Worm (Caenorhabditis elegans) whole organism, L3 larva: ENCODE data around the gene rsf-1.

Experiments
- R02D3.7 ChIP-seq: fragments of 150-350 bp; optimal IDR thresholded peaks from 2 replicates; lab custom pipeline; 2014; ENCODE audit warnings: missing biosample characterization, missing genetic modification characterization
- ZK546.5 ChIP-seq: sonication (generic microtip); optimal IDR thresholded peaks from 2 replicates; lab custom pipeline; 2017; ENCODE audit warnings: missing biosample characterization, missing genetic modification characterization
- aly-2 ChIP-seq: fragments of 150-350 bp; optimal IDR thresholded peaks from 2 replicates; lab custom pipeline; 2014; ENCODE audit warnings: missing biosample characterization, missing genetic modification characterization
- ama-1 ChIP-seq: fragments of 150-350 bp; optimal IDR thresholded peaks from 2 replicates; lab custom pipeline; 2018
- ceh-28 ChIP-seq: fragments of 150-350 bp; optimal IDR thresholded peaks from 2 replicates; lab custom pipeline; 2014; ENCODE audit warnings: missing biosample characterization, missing genetic modification reagents, missing genetic modification characterization
- ceh-82 ChIP-seq: fragments of 150-350 bp; optimal IDR thresholded peaks from 2 replicates; lab custom pipeline; 2014; ENCODE audit warnings: missing biosample characterization, missing genetic modification characterization
- daf-12 ChIP-seq: fragments of 150-350 bp; optimal IDR thresholded peaks from 2 replicates; lab custom pipeline; 2014; ENCODE audit warnings: missing biosample characterization, missing genetic modification reagents, missing genetic modification characterization
- egl-5 ChIP-seq: fragments of 150-350 bp; optimal IDR thresholded peaks from 2 replicates; lab custom pipeline; 2017; ENCODE audit warnings: missing biosample characterization, missing genetic modification reagents, missing genetic modification characterization, inconsistent platforms
- elt-2 ChIP-seq: sonication (generic microtip); optimal IDR thresholded peaks from 2 replicates; lab custom pipeline; 2016; ENCODE audit warnings: missing genetic modification reagents, mild to moderate bottlenecking, missing genetic modification characterization, missing compliant biosample characterization
- elt-3 ChIP-seq, 3 experiments: fragments of 150-350 bp in 1 of 3; sonication (generic microtip) in 2 of 3; optimal IDR thresholded peaks; 2 replicates in 2 of 3; 4 replicates in 1 of 3; lab custom pipeline; 2014 to 2017; ENCODE audit warnings: missing biosample characterization in 3 of 3, missing genetic modification characterization in 3 of 3
- eor-1 ChIP-seq, 2 experiments: fragments of 150-350 bp; optimal IDR thresholded peaks; 2 replicates each; lab custom pipeline; 2014 to 2018; ENCODE audit warnings: missing biosample characterization in 2 of 2, missing genetic modification characterization in 2 of 2
- fkh-10 ChIP-seq: sonication (generic microtip); optimal IDR thresholded peaks from 2 replicates; lab custom pipeline; 2017; ENCODE audit warnings: missing biosample characterization, missing genetic modification reagents, missing genetic modification characterization
- fkh-2 ChIP-seq: fragments of 150-350 bp; optimal IDR thresholded peaks from 2 replicates; lab custom pipeline; 2014; ENCODE audit warnings: missing biosample characterization, missing genetic modification reagents, missing genetic modification characterization
- fos-1 ChIP-seq: fragments of 150-350 bp; optimal IDR thresholded peaks from 2 replicates; lab custom pipeline; 2014; ENCODE audit warnings: missing biosample characterization, missing genetic modification characterization
- hmg-11 ChIP-seq: sonication (generic microtip); optimal IDR thresholded peaks from 2 replicates; lab custom pipeline; 2016; ENCODE audit warnings: missing genetic modification characterization, missing compliant biosample characterization
- jun-1 ChIP-seq: fragments of 150-350 bp; optimal IDR thresholded peaks from 2 replicates; lab custom pipeline; 2014; ENCODE audit warnings: missing biosample characterization, missing genetic modification reagents, missing genetic modification characterization
- lin-39 ChIP-seq: fragments of 150-350 bp; optimal IDR thresholded peaks from 2 replicates; lab custom pipeline; 2018; ENCODE audit warnings: missing biosample characterization, missing genetic modification reagents, missing genetic modification characterization
- lsy-12 ChIP-seq: sonication (generic microtip); optimal IDR thresholded peaks from 2 replicates; lab custom pipeline; 2016; ENCODE audit warnings: mild to moderate bottlenecking, missing genetic modification characterization, missing compliant biosample characterization
- mdl-1 ChIP-seq: fragments of 150-350 bp; optimal IDR thresholded peaks from 2 replicates; lab custom pipeline; 2014; ENCODE audit warnings: missing biosample characterization, missing genetic modification characterization
- mml-1 ChIP-seq: fragments of 150-350 bp; sonication (generic microtip); optimal IDR thresholded peaks from 3 replicates; lab custom pipeline; 2014; ENCODE audit warnings: missing biosample characterization, missing genetic modification characterization
- nfya-1 ChIP-seq: sonication (generic microtip); optimal IDR thresholded peaks from 2 replicates; lab custom pipeline; 2017; ENCODE audit warnings: missing genetic modification characterization, mild to moderate bottlenecking, missing compliant biosample characterization, antibody characterized with exemption, moderate library complexity; ENCODE audit not compliant: insufficient read depth
- nhr-11 ChIP-seq: fragments of 150-350 bp; optimal IDR thresholded peaks from 2 replicates; lab custom pipeline; 2014; ENCODE audit warnings: missing biosample characterization, missing genetic modification characterization
- nhr-12 ChIP-seq: fragments of 150-350 bp; optimal IDR thresholded peaks from 2 replicates; lab custom pipeline; 2014; ENCODE audit warnings: missing biosample characterization, missing genetic modification characterization
- nhr-23 ChIP-seq: fragments of 150-350 bp; optimal IDR thresholded peaks from 2 replicates; lab custom pipeline; 2014; ENCODE audit warnings: missing biosample characterization, missing genetic modification reagents, missing genetic modification characterization
- nhr-25 ChIP-seq: sonication (generic microtip); optimal IDR thresholded peaks from 2 replicates; lab custom pipeline; 2017; ENCODE audit warnings: missing biosample characterization, missing genetic modification characterization
- nhr-28 ChIP-seq: fragments of 150-350 bp; optimal IDR thresholded peaks from 2 replicates; lab custom pipeline; 2014; ENCODE audit warnings: missing biosample characterization, missing genetic modification characterization
- nhr-43 ChIP-seq: sonication (generic microtip); optimal IDR thresholded peaks from 2 replicates; lab custom pipeline; 2016; ENCODE audit warnings: mild to moderate bottlenecking, missing genetic modification characterization, missing compliant biosample characterization; ENCODE audit not compliant: poor library complexity, severe bottlenecking
- nhr-76 ChIP-seq: fragments of 150-350 bp; sonication (generic microtip); optimal IDR thresholded peaks from 5 replicates; lab custom pipeline; 2014; ENCODE audit warnings: missing biosample characterization, missing genetic modification characterization
- pha-4 ChIP-seq: fragments of 150-350 bp; optimal IDR thresholded peaks from 2 replicates; lab custom pipeline; 2014; ENCODE audit warnings: missing biosample characterization, missing genetic modification reagents, missing genetic modification characterization
- skn-1 ChIP-seq: fragments of 150-350 bp; optimal IDR thresholded peaks from 2 replicates; lab custom pipeline; 2014; ENCODE audit warnings: missing biosample characterization, missing genetic modification characterization
- snpc-4 ChIP-seq: fragments of 150-350 bp; optimal IDR thresholded peaks from 2 replicates; lab custom pipeline; 2014; ENCODE audit warnings: missing biosample characterization, missing genetic modification characterization
- tbx-2 ChIP-seq: sonication (generic microtip); optimal IDR thresholded peaks from 2 replicates; lab custom pipeline; 2016; ENCODE audit warnings: mild to moderate bottlenecking, missing genetic modification characterization, missing compliant biosample characterization
- unc-39 ChIP-seq: sonication (generic microtip); optimal IDR thresholded peaks from 4 replicates; lab custom pipeline; 2017; ENCODE audit warnings: missing biosample characterization, missing genetic modification characterization
- unc-62 ChIP-seq: fragments of 150-350 bp; sonication (generic microtip); optimal IDR thresholded peaks from 4 replicates; lab custom pipeline; 2014; ENCODE audit warnings: missing biosample characterization, missing genetic modification reagents, missing genetic modification characterization
- ztf-4 ChIP-seq: fragments of 150-350 bp; optimal IDR thresholded peaks from 2 replicates; lab custom pipeline; 2014; ENCODE audit warnings: missing biosample characterization, missing genetic modification characterization

The rsf-1 gene

DNA sequence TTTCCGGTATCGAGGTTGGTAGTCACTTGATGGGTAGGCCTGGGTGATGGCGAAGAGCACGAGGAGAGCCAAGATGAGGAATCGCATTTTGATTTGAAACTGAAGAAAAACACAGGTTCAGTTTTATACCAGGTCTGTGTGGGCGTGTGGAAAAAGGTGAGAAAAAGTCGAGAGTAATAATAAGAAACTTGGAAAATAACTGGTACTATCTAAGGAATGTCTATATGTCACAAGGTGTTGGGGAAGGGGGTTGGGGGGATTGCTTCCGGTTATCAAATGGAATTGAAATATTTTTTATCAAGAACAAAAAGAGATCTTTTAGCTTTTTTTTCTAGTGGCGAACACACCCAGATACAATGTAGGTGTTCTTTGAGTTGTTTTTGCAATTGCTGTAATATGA is 13.4 kb downstream of the rsf-1 start, which contains the start of gene nlp-51:
Gene nlp-51, minus strand, starts transcription at position 101 of the 400 bp plus-strand sequence.
- TF ChIP-seq ama-1 (lab: Kevin White, UChicago) (no peak), elt-2 (no peak), unc-62 (GFP tag; lab: Kevin White, UChicago) (no peak), mdl-1 (tag; lab: Kevin White, UChicago) (no peak), daf-12 (tag; lab: Kevin White, UChicago) (no peak), mml-1 (tag; lab: Kevin White, UChicago) (no peak), nhr-76 (no peak), nhr-23 (tag; lab: Kevin White, UChicago) (no peak), nfya-1 (tag; lab: Kevin White, UChicago) (no peak), fos-1 (no peak), nhr-12 (tag; lab: Kevin White, UChicago) (no peak), ztf-4 (tag; lab: Kevin White, UChicago) (no peak), hmg-11 (no peak), lsy-12 (tag; lab: Kevin White, UChicago) (no peak), fkh-10 (no peak)

DNA sequence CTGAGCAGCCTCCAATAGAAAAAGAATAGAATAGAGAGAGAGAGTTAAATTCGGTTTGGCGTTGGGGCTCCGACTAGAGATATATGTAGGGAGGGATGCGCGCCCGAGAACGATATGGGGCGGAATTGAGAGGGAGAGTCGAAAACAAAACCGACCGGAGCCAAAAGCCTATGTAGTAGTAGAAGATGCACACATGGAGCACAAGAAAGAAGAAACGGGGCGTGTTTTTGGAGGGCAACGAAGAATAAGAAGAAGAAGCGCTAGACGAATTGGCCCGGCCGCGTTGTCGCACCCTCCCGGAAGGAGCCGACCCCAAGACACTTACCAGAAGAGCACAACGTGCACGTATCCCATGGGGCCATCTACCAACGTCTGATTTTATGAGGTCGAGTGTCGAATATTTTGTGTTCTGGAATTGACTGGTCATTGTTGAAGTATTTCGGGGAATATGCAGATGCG is 22.9 kb downstream of the rsf-1 start, which contains the start of gene tag-180:
Gene tag-180, minus strand, starts transcription at position 409 of the 459 bp plus-strand sequence.
- TF ChIP-seq jun-1 (tag; lab: Kevin White, UChicago) (no peak), nhr-23 (tag; lab: Kevin White, UChicago) (no peak), ama-1 (lab: Kevin White, UChicago) (no peak), mml-1 (tag; lab: Kevin White, UChicago) (no peak), aly-2 (tag; lab: Kevin White, UChicago) (no peak), nhr-11 (tag; lab: Kevin White, UChicago) (no peak), unc-39 (tag; lab: Kevin White, UChicago) (no peak), nhr-76 (no peak)
- TF ChIP-seq, all 47 proteins: peak for 0

ce11 chrII:11333375-11333774 is 27.2 kb downstream of the rsf-1 start:
- TF ChIP-seq fkh-10 (peak; percentile 83), fkh-2 (no peak)

ce11 chrII:11333846-11334638 is 27.8 kb downstream of the rsf-1 start:
- TF ChIP-seq snpc-4 (peak; percentile 66), nhr-25 (tag; lab: Kevin White, UChicago) (peak; percentile 38), elt-2 (peak; percentile 67), ceh-28 (no peak)

- TF ChIP-seq lin-39 (peak; percentile 9), eor-1 (tag; optimal IDR thresholded peaks at IDR 0.05; lab: Kevin White, UChicago) (no peak), pha-4 (tag; lab: Kevin White, UChicago) (no peak), ceh-82 (tag; lab: Kevin White, UChicago) (no peak), daf-12 (tag; lab: Kevin White, UChicago) (no peak), skn-1 (tag; lab: Kevin White, UChicago) (no peak), elt-2 (no peak), fkh-10 (peak; percentile 67), fos-1 (no peak), ZK546.5 (tag; lab: Kevin White, UChicago) (no peak), R02D3.7 (no peak), unc-39 (tag; lab: Kevin White, UChicago) (no peak)
These were observed 29.5 kb downstream of the rsf-1 start for ce11 chrII:11335670-11336069.

DNA sequence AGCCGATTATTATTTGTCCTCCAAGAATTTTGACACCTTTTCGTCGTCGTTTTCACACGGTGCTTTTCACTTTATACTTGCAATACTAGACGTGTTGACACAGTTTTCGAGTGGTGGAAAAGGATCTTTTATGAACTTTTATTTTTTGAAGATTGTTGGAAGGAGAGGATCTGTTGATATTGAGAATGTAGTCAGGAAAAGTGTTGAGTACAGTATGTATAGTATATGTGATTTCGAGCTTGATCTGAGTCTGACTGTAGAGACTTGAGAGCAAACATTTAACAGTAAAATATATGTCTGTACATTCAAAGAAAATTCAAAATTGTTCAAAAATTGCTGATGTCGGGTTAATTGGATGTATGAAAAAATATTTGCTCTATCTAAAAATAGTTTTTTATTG is 30.0 kb downstream of the rsf-1 start:
- TF ChIP-seq skn-1 (tag; lab: Kevin White, UChicago) (no peak), nhr-28 (tag; lab: Kevin White, UChicago) (peak; percentile 7), egl-5 (tag; lab: Kevin White, UChicago) (no peak), nhr-43 (peak; percentile 72), elt-3 (tag; optimal IDR thresholded peaks at IDR 0.05; lab: Kevin White, UChicago) (peak in 1 of 3 experiments; percentile 75), ama-1 (lab: Kevin White, UChicago) (no peak), tbx-2 (tag; lab: Kevin White, UChicago) (peak; percentile 33), nhr-23 (tag; lab: Kevin White, UChicago) (peak; percentile 71), nhr-76 (no peak)
